Worm (Caenorhabditis elegans) whole organism, L1 larva: Measurements from ENCODE around the gene F26F12.4.

Experiments
- aha-1 ChIP-seq: fragments of 150-350 bp; optimal IDR thresholded peaks from 2 replicates; lab custom pipeline; 2014; ENCODE audit warnings: missing biosample characterization, missing genetic modification characterization
- alr-1 ChIP-seq: fragments of 200-800 bp; sonication (Bioruptor generic); optimal IDR thresholded peaks from 2 replicates; lab custom pipeline; 2018; ENCODE audit warnings: borderline replicate concordance, mild to moderate bottlenecking, missing genetic modification characterization, missing compliant biosample characterization
- aly-2 ChIP-seq: fragments of 150-350 bp; optimal IDR thresholded peaks from 2 replicates; lab custom pipeline; 2014; ENCODE audit warnings: missing biosample characterization, missing genetic modification characterization
- blmp-1 ChIP-seq: fragments of 150-350 bp; optimal IDR thresholded peaks from 2 replicates; lab custom pipeline; 2014; ENCODE audit warnings: missing biosample characterization, missing genetic modification characterization
- ceh-63 ChIP-seq: fragments of 200-800 bp; sonication (Bioruptor generic); optimal IDR thresholded peaks from 2 replicates; lab custom pipeline; 2018; ENCODE audit warnings: mild to moderate bottlenecking, missing genetic modification characterization, missing compliant biosample characterization
- ceh-88 ChIP-seq: fragments of 200-800 bp; sonication (Bioruptor generic); IDR thresholded peaks from 2 replicates; pipeline ENCODE4 v1.3.6; 2022; ENCODE audit warnings: missing genetic modification characterization, missing compliant biosample characterization
- ceh-90 ChIP-seq: sonication (generic microtip); optimal IDR thresholded peaks from 2 replicates; lab custom pipeline; 2016; ENCODE audit warnings: missing genetic modification characterization, missing compliant biosample characterization
- ces-1 ChIP-seq: fragments of 150-350 bp; optimal IDR thresholded peaks from 2 replicates; lab custom pipeline; 2014; ENCODE audit warnings: missing biosample characterization, missing genetic modification reagents, missing genetic modification characterization
- dsc-1 ChIP-seq: sonication (generic microtip); optimal IDR thresholded peaks from 2 replicates; lab custom pipeline; 2016; ENCODE audit warnings: mild to moderate bottlenecking, missing genetic modification characterization, missing compliant biosample characterization
- egl-13 ChIP-seq: sonication (generic microtip); optimal IDR thresholded peaks from 2 replicates; lab custom pipeline; 2016; ENCODE audit warnings: missing genotype, missing genetic modification reagents, missing genetic modification characterization, missing compliant biosample characterization
- egl-27 ChIP-seq, 2 experiments: fragments of 150-350 bp in 1 of 2; sonication (generic microtip); optimal IDR thresholded peaks; 3 replicates each; lab custom pipeline; 2017 to 2018; ENCODE audit warnings: missing biosample characterization in 2 of 2, missing genetic modification characterization in 2 of 2, missing genetic modification reagents in 2 of 2
- elt-2 ChIP-seq: sonication (generic microtip); optimal IDR thresholded peaks from 2 replicates; lab custom pipeline; 2016; ENCODE audit warnings: missing genetic modification characterization, mild to moderate bottlenecking, inconsistent platforms, missing compliant biosample characterization, missing genetic modification reagents
- elt-3 ChIP-seq, 6 experiments: fragments of 150-350 bp in 1 of 6; sonication (generic microtip); optimal IDR thresholded peaks; 2 replicates each; lab custom pipeline; 2017 to 2018; ENCODE audit warnings: missing biosample characterization in 6 of 6, missing genetic modification characterization in 6 of 6, inconsistent platforms in 1 of 6
- ets-5 ChIP-seq: fragments of 200-800 bp; sonication (Bioruptor generic); IDR thresholded peaks from 2 replicates; pipeline ENCODE4 v1.3.6; 2022; ENCODE audit warnings: missing genetic modification characterization, missing compliant biosample characterization
- fkh-10 ChIP-seq: sonication (generic microtip); optimal IDR thresholded peaks from 2 replicates; lab custom pipeline; 2017; ENCODE audit warnings: missing biosample characterization, missing genetic modification reagents, missing genetic modification characterization
- fkh-4 ChIP-seq: sonication (generic microtip); optimal IDR thresholded peaks from 2 replicates; lab custom pipeline; 2016; ENCODE audit warnings: missing compliant biosample characterization, missing genetic modification characterization, borderline replicate concordance
- fos-1 ChIP-seq: fragments of 150-350 bp; optimal IDR thresholded peaks from 2 replicates; lab custom pipeline; 2014; ENCODE audit warnings: missing biosample characterization, missing genetic modification characterization
- irx-1 ChIP-seq: sonication (generic microtip); optimal IDR thresholded peaks from 2 replicates; lab custom pipeline; 2016; ENCODE audit warnings: missing genetic modification characterization, missing compliant biosample characterization
- jun-1 ChIP-seq: fragments of 150-350 bp; optimal IDR thresholded peaks from 2 replicates; lab custom pipeline; 2014; ENCODE audit warnings: missing biosample characterization, missing genetic modification reagents, missing genetic modification characterization
- lin-14 ChIP-seq: fragments of 200-800 bp; sonication (Bioruptor generic); optimal IDR thresholded peaks from 2 replicates; lab custom pipeline; 2018; ENCODE audit warnings: mild to moderate bottlenecking, missing genetic modification characterization, moderate library complexity, missing compliant biosample characterization
- lin-39 ChIP-seq: fragments of 150-350 bp; optimal IDR thresholded peaks from 2 replicates; lab custom pipeline; 2014; ENCODE audit warnings: missing biosample characterization, missing genetic modification reagents, missing genetic modification characterization
- mab-9 ChIP-seq: fragments of 200-800 bp; sonication (Bioruptor generic); IDR thresholded peaks from 2 replicates; pipeline ENCODE4 v1.3.6; 2022; ENCODE audit warnings: missing genetic modification reagents, missing genetic modification characterization, missing compliant biosample characterization
- nhr-11 ChIP-seq: fragments of 150-350 bp; optimal IDR thresholded peaks from 2 replicates; lab custom pipeline; 2014; ENCODE audit warnings: missing biosample characterization, missing genetic modification characterization
- nhr-12 ChIP-seq: sonication (generic microtip); optimal IDR thresholded peaks from 2 replicates; lab custom pipeline; 2017; ENCODE audit warnings: missing biosample characterization, missing genetic modification characterization
- nhr-19 ChIP-seq: fragments of 200-800 bp; sonication (Bioruptor generic); conservative IDR thresholded peaks from 2 replicates; pipeline ENCODE4 v1.3.6; 2022; ENCODE audit warnings: missing genetic modification characterization, missing compliant biosample characterization
- nhr-28 ChIP-seq: fragments of 150-350 bp; optimal IDR thresholded peaks from 2 replicates; lab custom pipeline; 2014; ENCODE audit warnings: missing biosample characterization, missing genetic modification characterization
- nhr-47 ChIP-seq: sonication (generic microtip); optimal IDR thresholded peaks from 2 replicates; lab custom pipeline; 2016; ENCODE audit warnings: mild to moderate bottlenecking, missing genetic modification characterization, moderate library complexity, missing compliant biosample characterization
- nhr-71 ChIP-seq: sonication (generic microtip); optimal IDR thresholded peaks from 2 replicates; lab custom pipeline; 2016; ENCODE audit warnings: mild to moderate bottlenecking, missing genetic modification characterization, moderate library complexity, missing compliant biosample characterization
- nhr-84 ChIP-seq: sonication (generic microtip); optimal IDR thresholded peaks from 2 replicates; lab custom pipeline; 2017; ENCODE audit warnings: missing biosample characterization, missing genetic modification characterization
- nhr-85 ChIP-seq: sonication (generic microtip); peaks from one replicate; lab custom pipeline; 2016; ENCODE audit warnings: missing genetic modification characterization, inconsistent platforms, missing compliant biosample characterization
- pqm-1 ChIP-seq: sonication (generic microtip); optimal IDR thresholded peaks from 3 replicates; lab custom pipeline; 2017; ENCODE audit warnings: missing biosample characterization, missing genetic modification characterization
- rnt-1 ChIP-seq: sonication (generic microtip); optimal IDR thresholded peaks from 2 replicates; lab custom pipeline; 2016; ENCODE audit warnings: mild to moderate bottlenecking, missing genetic modification characterization, moderate library complexity, missing compliant biosample characterization
- skn-1 ChIP-seq: fragments of 150-350 bp; optimal IDR thresholded peaks from 2 replicates; lab custom pipeline; 2014; ENCODE audit warnings: missing biosample characterization, missing genetic modification characterization
- sptf-1 ChIP-seq: fragments of 150-350 bp; optimal IDR thresholded peaks from 2 replicates; lab custom pipeline; 2014; ENCODE audit warnings: missing biosample characterization, missing genetic modification characterization
- swsn-7 ChIP-seq: sonication (generic microtip); optimal IDR thresholded peaks from 2 replicates; lab custom pipeline; 2016; ENCODE audit warnings: missing genetic modification characterization, missing compliant biosample characterization
- tbx-2 ChIP-seq: sonication (generic microtip); optimal IDR thresholded peaks from 2 replicates; lab custom pipeline; 2016; ENCODE audit warnings: missing genetic modification characterization, missing compliant biosample characterization
- unc-130 ChIP-seq: fragments of 150-350 bp; optimal IDR thresholded peaks from 2 replicates; lab custom pipeline; 2017; ENCODE audit warnings: missing biosample characterization, missing genetic modification characterization, inconsistent platforms
- unc-98 ChIP-seq: fragments of 200-800 bp; sonication (Bioruptor generic); IDR thresholded peaks from 2 replicates; pipeline ENCODE4 v1.3.6; 2022; ENCODE audit warnings: missing genetic modification characterization, missing compliant biosample characterization
- xbp-1 ChIP-seq: sonication (generic microtip); optimal IDR thresholded peaks from 2 replicates; lab custom pipeline; 2016; ENCODE audit warnings: missing genetic modification characterization, missing compliant biosample characterization
- zip-4 ChIP-seq: fragments of 200-800 bp; sonication (Bioruptor generic); optimal IDR thresholded peaks from 2 replicates; lab custom pipeline; 2018; ENCODE audit warnings: mild to moderate bottlenecking, missing genetic modification characterization, moderate library complexity, missing compliant biosample characterization

The F26F12.4 gene

DNA sequence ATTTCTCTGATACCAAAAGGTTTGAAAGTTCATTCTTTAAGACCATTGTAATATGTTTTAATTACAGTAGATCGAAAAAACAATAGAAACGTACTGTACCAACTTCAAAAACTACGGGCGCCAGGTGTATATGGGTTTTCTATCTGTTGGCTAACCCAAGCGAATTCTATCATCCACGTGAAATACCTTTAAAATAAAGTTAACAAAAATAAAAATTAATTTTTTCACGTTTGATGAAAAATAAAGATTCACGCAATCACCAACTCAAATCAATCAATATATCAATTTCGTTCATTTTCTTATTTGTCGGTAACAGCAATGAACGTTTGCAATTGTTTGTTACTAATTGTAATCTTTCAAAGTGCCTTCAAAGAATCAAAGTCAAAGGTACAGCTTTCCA lies 38.0 kb upstream of the F26F12.4 start, which contains the start of gene C04E6.4:
Gene C04E6.4, plus strand, starts transcription at position 301 of the 400 bp plus-strand sequence.
- TF ChIP-seq aha-1, result no peak
- TF ChIP-seq elt-2, result no peak
- TF ChIP-seq ets-5 (GFP tag; lab: Robert Waterston, UW), result no peak
- TF ChIP-seq fkh-4 (tag; lab: Kevin White, UChicago), result no peak
- no peak for TF ChIP-seq nhr-85 (tag; lab: Kevin White, UChicago)
- no peak for TF ChIP-seq unc-98 (GFP tag; lab: Robert Waterston, UW)
- TF ChIP-seq xbp-1, result no peak
- no peak for TF ChIP-seq ceh-63 (GFP tag; lab: Kevin White, UChicago)
- TF ChIP-seq nhr-47 (tag; lab: Kevin White, UChicago), result no peak
- TF ChIP-seq rnt-1, result no peak
- no peak for TF ChIP-seq nhr-12 (tag; lab: Kevin White, UChicago)
- TF ChIP-seq, all 84 proteins: peak for 0

ce11 chrV:5906252-5906651 lies 37.1 kb upstream of the F26F12.4 start, which contains the start of gene srd-15:
srd-15 (minus strand) TSS chrV:5906352.
- TF ChIP-seq tbx-2, result no peak
- TF ChIP-seq ets-5 (GFP tag; lab: Robert Waterston, UW), result no peak
- TF ChIP-seq mab-9, result no peak
- TF ChIP-seq blmp-1 (tag; lab: Kevin White, UChicago), result no peak
- no peak for TF ChIP-seq nhr-11 (tag; lab: Kevin White, UChicago)
- no peak for TF ChIP-seq lin-39 (tag; lab: Kevin White, UChicago)
- TF ChIP-seq unc-130, result no peak
- TF ChIP-seq fkh-10 (GFP tag; lab: Kevin White, UChicago), result no peak
- TF ChIP-seq swsn-7, result no peak
- no peak for TF ChIP-seq nhr-71
- TF ChIP-seq elt-3 (tag; optimal IDR thresholded peaks at IDR 0.05; lab: Kevin White, UChicago), result no peak
- TF ChIP-seq irx-1, result no peak
- TF ChIP-seq nhr-85 (tag; lab: Kevin White, UChicago), result no peak

- no peak for TF ChIP-seq nhr-12 (tag; lab: Kevin White, UChicago)
- no peak for TF ChIP-seq ceh-88
- TF ChIP-seq aly-2 (tag; lab: Kevin White, UChicago), result no peak
- TF ChIP-seq zip-4 (GFP tag; lab: Kevin White, UChicago), result no peak
- no peak for TF ChIP-seq fos-1 (tag; lab: Kevin White, UChicago)
- TF ChIP-seq lin-14 (GFP tag; lab: Kevin White, UChicago), result no peak
- no peak for TF ChIP-seq aha-1
- TF ChIP-seq sptf-1 (tag; lab: Kevin White, UChicago), result no peak
Measured at ce11 chrV:5901833-5902232, 32.7 kb upstream of the F26F12.4 start, which contains the start of gene C04E6.5. C04E6.5 (plus strand) TSS chrV:5902133.

DNA sequence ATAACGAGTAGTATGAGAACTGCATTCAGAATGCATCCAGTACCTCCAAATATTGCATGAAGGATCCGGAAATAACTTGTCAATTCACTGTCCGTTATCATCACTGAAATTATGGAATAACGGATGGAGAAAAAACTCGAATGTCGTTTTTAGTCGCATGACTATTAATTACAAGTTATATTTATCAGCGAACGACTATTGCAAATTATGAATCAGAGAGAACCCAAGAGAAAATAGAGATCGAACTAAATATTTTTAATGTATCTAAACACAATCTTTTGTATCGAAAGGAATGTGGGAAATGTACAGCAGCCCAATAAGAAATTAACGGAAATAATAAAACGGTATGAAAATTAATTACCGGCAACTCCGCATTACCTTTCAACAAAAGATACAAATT lies 30.8 kb upstream of the F26F12.4 start, which contains the start of gene srd-16:
Gene srd-16, minus strand, starts transcription at position 101 of the 400 bp plus-strand sequence.
- no peak for TF ChIP-seq jun-1 (tag; lab: Kevin White, UChicago)
- no peak for TF ChIP-seq elt-2
- TF ChIP-seq dsc-1, result no peak
- TF ChIP-seq aha-1, result no peak
- TF ChIP-seq egl-13 (tag; lab: Kevin White, UChicago), result no peak
- no peak for TF ChIP-seq skn-1 (tag; lab: Kevin White, UChicago)
- no peak for TF ChIP-seq ces-1 (GFP tag; lab: Kevin White, UChicago)
- TF ChIP-seq nhr-28 (tag; lab: Kevin White, UChicago), result no peak
- no peak for TF ChIP-seq ceh-88
- no peak for TF ChIP-seq pqm-1
- TF ChIP-seq egl-27 (tag; optimal IDR thresholded peaks at IDR 0.05; lab: Kevin White, UChicago), result no peak
- no peak for TF ChIP-seq ceh-90 (tag; lab: Kevin White, UChicago)
- no peak for TF ChIP-seq nhr-84
- TF ChIP-seq ceh-63 (GFP tag; lab: Kevin White, UChicago), result no peak
- TF ChIP-seq nhr-19 (GFP tag; lab: Robert Waterston, UW), result no peak
- no peak for TF ChIP-seq alr-1 (tag; lab: Kevin White, UChicago)
